Worm (Caenorhabditis elegans) whole organism, L4/young adult: ENCODE data around the gene C31H1.1.

Experiments used
- W03F9.2 ChIP-seq: fragments of 150-350 bp; optimal IDR thresholded peaks from 2 replicates; lab custom pipeline; 2014; ENCODE audit warnings: missing biosample characterization, missing genetic modification characterization
- dao-5 ChIP-seq: sonication (generic microtip); optimal IDR thresholded peaks from 2 replicates; lab custom pipeline; 2016; ENCODE audit warnings: missing genotype, missing genetic modification characterization, moderate library complexity, missing compliant biosample characterization
- him-1 ChIP-seq: sonication (generic microtip); optimal IDR thresholded peaks from 2 replicates; lab custom pipeline; 2016; ENCODE audit warnings: missing genotype, missing genetic modification reagents, missing genetic modification characterization, missing compliant biosample characterization

C31H1.1 gene

DNA sequence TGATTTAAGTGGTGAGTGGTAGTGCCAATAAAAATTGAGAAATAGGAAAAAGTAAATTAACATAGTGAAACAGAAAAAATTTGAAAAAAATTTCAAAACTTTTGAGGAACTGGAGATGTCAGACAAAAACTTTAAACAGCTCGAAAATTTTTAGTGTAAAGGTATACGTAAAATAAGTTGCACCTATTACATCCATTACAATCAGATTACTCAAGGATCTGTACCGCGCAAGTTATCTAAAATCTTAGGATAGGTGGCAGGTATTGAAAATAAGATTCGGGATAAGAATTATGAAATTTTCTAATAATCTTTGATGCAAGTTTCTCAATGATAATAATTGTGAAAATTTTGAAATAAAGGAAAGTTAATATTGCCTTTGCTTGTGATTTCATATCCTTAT, 30.4 kb upstream of the C31H1.1 start:
- no peak for TF ChIP-seq W03F9.2
- TF ChIP-seq him-1 (tag; lab: Kevin White, UChicago) = no peak
- TF ChIP-seq dao-5 (tag; lab: Kevin White, UChicago) = no peak

- TF ChIP-seq him-1 (tag; lab: Kevin White, UChicago) = no peak
- no peak for TF ChIP-seq dao-5 (tag; lab: Kevin White, UChicago)
- no peak for TF ChIP-seq W03F9.2
These were observed 18.9 kb upstream of the C31H1.1 start for ce11 chrIV:5778342-5778741.

DNA sequence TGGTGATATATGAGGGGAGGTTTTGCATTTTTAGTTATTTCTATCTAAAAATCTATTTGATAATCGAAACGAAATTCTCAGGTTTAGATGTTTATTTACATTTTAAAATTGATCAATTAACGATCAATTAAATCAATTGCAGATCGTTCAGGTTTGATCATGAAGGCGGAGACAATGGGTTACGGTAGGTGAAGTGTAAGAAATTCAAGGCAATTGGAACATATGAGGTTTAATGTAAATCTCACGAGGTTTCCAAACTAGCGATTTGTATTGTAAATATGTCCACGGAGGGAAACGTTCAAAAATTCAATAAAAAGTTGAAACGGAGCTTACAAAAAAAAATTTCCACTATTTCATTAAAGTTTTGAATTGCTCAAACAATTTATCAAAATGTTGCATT, 17.7 kb upstream of the C31H1.1 start:
- no peak for TF ChIP-seq dao-5 (tag; lab: Kevin White, UChicago)
- TF ChIP-seq him-1 (tag; lab: Kevin White, UChicago) = no peak
- no peak for TF ChIP-seq W03F9.2

ce11 chrIV:5780234-5780788, 16.9 kb upstream of the C31H1.1 start:
- no peak for TF ChIP-seq W03F9.2
- no peak for TF ChIP-seq him-1 (tag; lab: Kevin White, UChicago)
- no peak for TF ChIP-seq dao-5 (tag; lab: Kevin White, UChicago)

DNA sequence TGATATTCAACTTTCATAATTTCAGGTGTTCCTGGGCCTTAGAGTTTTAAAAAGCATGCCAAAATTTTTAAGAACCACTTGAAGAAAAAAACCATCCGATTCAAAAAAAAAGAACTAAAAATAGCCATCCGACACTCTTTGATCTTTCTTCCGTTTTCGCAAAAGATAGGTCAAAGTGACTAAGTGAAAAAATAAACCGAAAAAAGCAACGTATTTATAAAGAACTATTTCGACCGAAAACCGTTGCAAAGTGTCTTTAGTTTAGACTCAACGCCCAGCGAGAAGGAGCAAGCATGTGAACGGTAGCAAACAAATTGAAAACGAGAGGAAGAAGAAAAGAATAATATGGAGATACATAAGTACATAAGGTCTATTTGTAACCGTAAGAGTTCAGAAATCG, 13.6 kb upstream of the C31H1.1 start:
- TF ChIP-seq W03F9.2 (no peak), dao-5 (tag; lab: Kevin White, UChicago) (no peak), him-1 (tag; lab: Kevin White, UChicago) (no peak)

ce11 chrIV:5790993-5791392, 6.3 kb upstream of the C31H1.1 start, which contains the start of gene C31H1.2:
TSS of gene C31H1.2 (plus strand) at chrIV:5791293.
- no peak for TF ChIP-seq him-1 (tag; lab: Kevin White, UChicago)
- TF ChIP-seq dao-5 (tag; lab: Kevin White, UChicago) = no peak
- TF ChIP-seq W03F9.2 = no peak

- no peak for TF ChIP-seq dao-5 (tag; lab: Kevin White, UChicago)
- no peak for TF ChIP-seq him-1 (tag; lab: Kevin White, UChicago)
- TF ChIP-seq W03F9.2 = no peak
These were observed 1.8 kb upstream of the C31H1.1 start for ce11 chrIV:5795495-5795894.

DNA sequence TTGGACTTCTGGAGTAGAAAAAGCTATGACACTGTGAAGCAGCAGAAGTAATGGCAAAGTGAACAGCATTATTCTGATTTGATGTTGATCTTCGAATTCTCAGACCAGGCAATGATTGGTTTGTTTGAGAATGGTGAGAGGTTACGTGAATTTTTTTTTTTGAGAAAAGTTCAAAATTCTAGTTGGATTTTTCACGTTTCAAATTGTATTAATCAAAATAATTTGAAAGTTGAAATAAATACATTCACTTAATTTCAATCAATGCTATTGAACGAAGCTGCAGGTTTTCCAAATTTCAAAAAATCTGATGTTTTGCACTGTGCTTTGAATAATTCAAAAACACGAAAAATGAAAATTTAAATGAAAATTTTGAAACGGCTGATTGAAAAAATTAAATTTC, 559 bp upstream of the C31H1.1 start, which contains the start of gene C31H1.5:
Gene C31H1.5, minus strand, starts transcription at position 101 of the 400 bp plus-strand sequence.
- TF ChIP-seq W03F9.2 = no peak
- TF ChIP-seq him-1 (tag; lab: Kevin White, UChicago) = no peak
- no peak for TF ChIP-seq dao-5 (tag; lab: Kevin White, UChicago)

- TF ChIP-seq dao-5 (tag; lab: Kevin White, UChicago) = no peak
- TF ChIP-seq W03F9.2 = no peak
- TF ChIP-seq him-1 (tag; lab: Kevin White, UChicago) = no peak
These were observed 2.3 kb downstream of the C31H1.1 start for ce11 chrIV:5799577-5799976.

ce11 chrIV:5803510-5804013, 6.3 kb downstream of the C31H1.1 start:
- no peak for TF ChIP-seq him-1 (tag; lab: Kevin White, UChicago)
- TF ChIP-seq dao-5 (tag; lab: Kevin White, UChicago) = no peak
- no peak for TF ChIP-seq W03F9.2

ce11 chrIV:5805477-5805876, 8.2 kb downstream of the C31H1.1 start:
- TF ChIP-seq dao-5 (tag; lab: Kevin White, UChicago) (no peak), W03F9.2 (no peak), him-1 (tag; lab: Kevin White, UChicago) (no peak)

ce11 chrIV:5806348-5806747, 9.1 kb downstream of the C31H1.1 start:
- TF ChIP-seq W03F9.2 (no peak), dao-5 (tag; lab: Kevin White, UChicago) (no peak), him-1 (tag; lab: Kevin White, UChicago) (no peak)

DNA sequence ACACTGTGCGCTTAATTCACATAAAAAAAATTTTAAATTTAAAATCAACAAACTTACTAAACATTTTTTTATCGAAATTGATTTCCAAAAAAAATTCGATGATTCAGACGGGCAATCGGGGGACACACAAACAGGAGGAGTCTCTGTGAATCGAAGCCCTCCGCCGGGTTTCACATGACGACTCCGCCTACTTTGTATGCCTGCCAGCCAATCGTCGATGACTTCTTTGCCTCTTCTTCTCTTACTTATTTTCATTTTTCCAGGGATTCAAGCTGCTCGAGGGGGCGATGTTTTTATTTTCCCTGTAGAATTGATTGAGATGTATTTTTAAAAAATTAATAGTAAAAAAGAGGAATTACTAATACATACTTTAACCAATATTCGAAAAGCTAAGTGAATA, 9.7 kb downstream of the C31H1.1 start, which contains the start of gene lntl-1:
Gene lntl-1, minus strand, starts transcription at position 185 of the 400 bp plus-strand sequence.
- TF ChIP-seq W03F9.2 (no peak), dao-5 (tag; lab: Kevin White, UChicago) (no peak), him-1 (tag; lab: Kevin White, UChicago) (no peak)

- TF ChIP-seq W03F9.2 (no peak), him-1 (tag; lab: Kevin White, UChicago) (no peak), dao-5 (tag; lab: Kevin White, UChicago) (no peak)
These were observed 12.5 kb downstream of the C31H1.1 start for ce11 chrIV:5809733-5810132.

DNA sequence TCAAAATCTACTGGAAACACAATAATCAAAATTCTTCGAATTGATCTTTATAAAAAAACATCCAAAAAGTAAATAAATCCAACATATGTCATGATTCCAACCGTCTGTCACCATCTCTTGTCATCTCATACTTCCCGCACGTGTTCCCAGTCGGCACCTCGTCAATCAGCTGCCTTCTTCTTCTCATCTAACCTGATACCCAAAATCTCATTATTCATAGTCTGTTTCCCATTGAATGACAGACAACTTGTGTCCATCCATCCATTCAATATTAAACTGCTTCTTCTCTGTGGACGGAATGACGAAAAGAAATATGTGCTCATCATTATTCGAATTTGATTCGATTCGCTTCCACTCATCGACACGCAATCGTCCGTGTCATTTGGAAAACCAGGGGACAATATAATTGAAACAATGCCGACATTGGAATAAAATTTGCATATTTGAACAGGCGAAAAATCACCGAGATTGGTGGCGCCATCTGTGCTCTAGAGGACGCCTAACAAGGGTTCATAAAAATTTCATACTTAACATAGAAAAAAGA, 13.9 kb downstream of the C31H1.1 start:
- TF ChIP-seq W03F9.2 (no peak), him-1 (tag; lab: Kevin White, UChicago) (no peak), dao-5 (tag; lab: Kevin White, UChicago) (no peak)
